Fruit fly (Drosophila melanogaster): Measurements from ENCODE around the gene Ccp84Af.
A peak's percentile ranks its signal among the peaks of the same experiment; 100 is the strongest.

Gene Ccp84Af

dm6 chr3R:6672303-6673007 is 17.6 kb downstream of the Ccp84Af start (continued):
- no peak for TF ChIP-seq CG12942 (GFP tag; optimal IDR thresholded peaks at IDR 0.05)
- no peak for TF ChIP-seq lov (optimal IDR thresholded peaks at IDR 0.05)
- TF ChIP-seq lov (GFP tag; IDR thresholded peaks at IDR 0.05): no peak
- TF ChIP-seq cad (GFP tag; optimal IDR thresholded peaks at IDR 0.05): no peak
- TF ChIP-seq Opbp (GFP tag; IDR thresholded peaks at IDR 0.05; ENCODE audit: partially characterized antibody): peak; percentile 31; the same call in 1 of the 3 replicates
- no peak for TF ChIP-seq jumu (GFP tag; optimal IDR thresholded peaks at IDR 0.05)
- no peak for TF ChIP-seq CG11696 (GFP tag; IDR thresholded peaks at IDR 0.05)
- TF ChIP-seq ro (GFP tag; IDR thresholded peaks at IDR 0.05): no peak
- TF ChIP-seq grau (tag; optimal IDR thresholded peaks at IDR 0.05): no peak
- peak; percentile 50; the same call in 1 of the 3 replicates for TF ChIP-seq ci (GFP tag; IDR thresholded peaks at IDR 0.05)
- TF ChIP-seq CG9797 (GFP tag; optimal IDR thresholded peaks at IDR 0.05): no peak
- no peak for TF ChIP-seq CHES-1-like (GFP tag; optimal IDR thresholded peaks at IDR 0.05)
- TF ChIP-seq Mrtf (GFP tag; IDR thresholded peaks at IDR 0.05): no peak
- no peak for TF ChIP-seq Camta (GFP tag; optimal IDR thresholded peaks at IDR 0.05)
- no peak for TF ChIP-seq B-H1 (GFP tag; IDR thresholded peaks at IDR 0.05)
- no peak for TF ChIP-seq crol (GFP tag; IDR thresholded peaks at IDR 0.05)
- TF ChIP-seq fd64A (GFP tag; optimal IDR thresholded peaks at IDR 0.05): no peak
- no peak for TF ChIP-seq Trl (optimal IDR thresholded peaks at IDR 0.05)
- no peak for TF ChIP-seq Trl (GFP tag; optimal IDR thresholded peaks at IDR 0.05)
- no peak for TF ChIP-seq CG11398 (GFP tag; optimal IDR thresholded peaks at IDR 0.05)
- TF ChIP-seq Poxn (GFP tag; IDR thresholded peaks at IDR 0.05): no peak
- 0 out of 2 replicates have a peak, but pooled peaks have one; percentile 26 for TF ChIP-seq unc-4 (GFP tag; IDR thresholded peaks at IDR 0.05; ENCODE audit: partially characterized antibody)
- TF ChIP-seq nmo (GFP tag; optimal IDR thresholded peaks at IDR 0.05): peak; percentile 29
- no peak for TF ChIP-seq sima (GFP tag; optimal IDR thresholded peaks at IDR 0.05)
- TF ChIP-seq dan (GFP tag; IDR thresholded peaks at IDR 0.05): no peak
- no peak for TF ChIP-seq CG5245 (GFP tag; optimal IDR thresholded peaks at IDR 0.05)
- TF ChIP-seq Adf1 (GFP tag; IDR thresholded peaks at IDR 0.05): no peak
- peak; percentile 38; the same call in 1 of the 2 replicates for TF ChIP-seq CG2129 (GFP tag; IDR thresholded peaks at IDR 0.05; ENCODE audit: partially characterized antibody)

- TF ChIP-seq cg (GFP tag; optimal IDR thresholded peaks at IDR 0.05) (peak; percentile 44), CG8478 (optimal IDR thresholded peaks at IDR 0.05) (no peak), Dref (GFP tag; IDR thresholded peaks at IDR 0.05) (no peak), Taf1 (GFP tag; IDR thresholded peaks at IDR 0.05) (no peak), Nf-YC (tag; optimal IDR thresholded peaks at IDR 0.05) (peak; percentile 24), B-H2 (GFP tag; optimal IDR thresholded peaks at IDR 0.05) (no peak), HLH4C (GFP tag; IDR thresholded peaks at IDR 0.05; ENCODE audit: partially characterized antibody) (no peak), Eip74EF (GFP tag; optimal IDR thresholded peaks at IDR 0.05) (no peak), CG1603 (tag; optimal IDR thresholded peaks at IDR 0.05) (no peak), CG2129 (GFP tag; IDR thresholded peaks at IDR 0.05; ENCODE audit: partially characterized antibody) (no peak), Atf-2 (GFP tag; optimal IDR thresholded peaks at IDR 0.05) (no peak), pros (GFP tag; optimal IDR thresholded peaks at IDR 0.05) (peak; percentile 55), CG3726 (GFP tag; IDR thresholded peaks at IDR 0.05) (no peak), CG4282 (GFP tag; optimal IDR thresholded peaks at IDR 0.05) (no peak), Nf-YB (GFP tag; optimal IDR thresholded peaks at IDR 0.05) (peak; percentile 60), CG3281 (GFP tag; optimal IDR thresholded peaks at IDR 0.05) (no peak), tna (GFP tag; IDR thresholded peaks at IDR 0.05; ENCODE audit: partially characterized antibody) (no peak), CG43689 (GFP tag; IDR thresholded peaks at IDR 0.05) (no peak), wek (GFP tag; optimal IDR thresholded peaks at IDR 0.05) (no peak), Sry-β (GFP tag; optimal IDR thresholded peaks at IDR 0.05) (no peak), dpn (GFP tag; optimal IDR thresholded peaks at IDR 0.05) (no peak), CG10267 (tag; optimal IDR thresholded peaks at IDR 0.05) (no peak), CG4820 (GFP tag; optimal IDR thresholded peaks at IDR 0.05) (no peak), CG30403 (GFP tag; optimal IDR thresholded peaks at IDR 0.05) (no peak), crp (GFP tag; optimal IDR thresholded peaks at IDR 0.05) (no peak)
These were observed 21.8 kb downstream of the Ccp84Af start for dm6 chr3R:6668234-6668633.
